Fruit fly (Drosophila melanogaster) whole organism, embryonic: ENCODE data around the gene HP1b.

Experiments
- ATbp ChIP-seq: fragments of 200-800 bp; sonication (Bioruptor generic); optimal IDR thresholded peaks from 2 replicates; lab custom pipeline; 2017; ENCODE audit warnings: missing biosample characterization, mild to moderate bottlenecking, missing genetic modification characterization, missing genetic modification reagents
- BtbVII ChIP-seq: fragments of 200-800 bp; sonication (Bioruptor generic); optimal IDR thresholded peaks from 3 replicates; lab custom pipeline; 2017; ENCODE audit warnings: missing biosample characterization, mild to moderate bottlenecking, missing genetic modification characterization
- C15 ChIP-seq: fragments of 200-800 bp; sonication (Bioruptor generic); IDR thresholded peaks from 3 replicates; pipeline ENCODE4 v1.3.6; 2022; ENCODE audit warnings: missing biosample characterization, missing genetic modification characterization
- CG10274 ChIP-seq: fragments of 200-800 bp; sonication (Bioruptor generic); optimal IDR thresholded peaks from 3 replicates; lab custom pipeline; 2017; ENCODE audit warnings: missing biosample characterization, mild to moderate bottlenecking, missing genetic modification characterization
- CG10959 ChIP-seq: fragments of 200-800 bp; sonication (Bioruptor generic); IDR thresholded peaks from 2 replicates; pipeline ENCODE4 v1.3.6; 2022; ENCODE audit warnings: missing biosample characterization, missing genetic modification characterization
- CG11723 ChIP-seq: fragments of 200-800 bp; sonication (Bioruptor generic); optimal IDR thresholded peaks from 2 replicates; lab custom pipeline; 2017; ENCODE audit warnings: missing biosample characterization, mild to moderate bottlenecking, missing genetic modification characterization
- CG12071 ChIP-seq: fragments of 200-800 bp; sonication (Bioruptor generic); optimal IDR thresholded peaks from 3 replicates; lab custom pipeline; 2018; ENCODE audit warnings: missing biosample characterization, mild to moderate bottlenecking, missing genetic modification characterization
- CG12104 ChIP-seq: fragments of 200-800 bp; sonication (Bioruptor generic); optimal IDR thresholded peaks from 3 replicates; lab custom pipeline; 2016; ENCODE audit warnings: missing biosample characterization, missing genetic modification characterization
- CG13296 ChIP-seq: fragments of 200-800 bp; sonication (Bioruptor generic); optimal IDR thresholded peaks from 3 replicates; lab custom pipeline; 2018; ENCODE audit warnings: missing biosample characterization, mild to moderate bottlenecking, missing genetic modification characterization
- CG14667 ChIP-seq: fragments of 200-800 bp; sonication (Bioruptor generic); IDR thresholded peaks from 2 replicates; pipeline ENCODE4 v1.3.6; 2022; ENCODE audit warnings: missing biosample characterization, missing genetic modification characterization
- CG15011 ChIP-seq: fragments of 200-800 bp; sonication (Bioruptor generic); optimal IDR thresholded peaks from 3 replicates; lab custom pipeline; 2018; ENCODE audit warnings: missing biosample characterization, mild to moderate bottlenecking, missing genetic modification characterization
- CG17568 ChIP-seq: fragments of 200-800 bp; sonication (Bioruptor generic); optimal IDR thresholded peaks from 2 replicates; lab custom pipeline; 2018; ENCODE audit warnings: missing biosample characterization, mild to moderate bottlenecking, missing genetic modification characterization, moderate library complexity
- CG18476 ChIP-seq: fragments of 200-800 bp; sonication (Bioruptor generic); optimal IDR thresholded peaks from 2 replicates; lab custom pipeline; 2016; ENCODE audit warnings: missing biosample characterization, mild to moderate bottlenecking, missing genetic modification characterization
- CG3407 ChIP-seq: fragments of 200-800 bp; sonication (Bioruptor generic); optimal IDR thresholded peaks from 2 replicates; lab custom pipeline; 2018; ENCODE audit warnings: missing biosample characterization, mild to moderate bottlenecking, missing genetic modification characterization
- CG34422 ChIP-seq: fragments of 200-800 bp; sonication (Bioruptor generic); IDR thresholded peaks from 3 replicates; pipeline ENCODE4 v1.3.6; 2022; ENCODE audit warnings: missing biosample characterization, missing genetic modification characterization
- CG4424 ChIP-seq: fragments of 200-800 bp; sonication (Bioruptor generic); optimal IDR thresholded peaks from 3 replicates; lab custom pipeline; 2016; ENCODE audit warnings: missing biosample characterization, missing genetic modification characterization
- CG6689 ChIP-seq: fragments of 200-800 bp; sonication (Bioruptor generic); IDR thresholded peaks from 2 replicates; pipeline ENCODE4 v1.3.6; 2022; ENCODE audit warnings: missing biosample characterization, missing genetic modification characterization
- CG6813 ChIP-seq: fragments of 200-800 bp; sonication (Bioruptor generic); optimal IDR thresholded peaks from 2 replicates; lab custom pipeline; 2017; ENCODE audit warnings: missing biosample characterization, missing genetic modification characterization, mild to moderate bottlenecking, moderate library complexity, missing genetic modification reagents
- CG9727 ChIP-seq: fragments of 200-800 bp; sonication (Bioruptor generic); optimal IDR thresholded peaks from 3 replicates; lab custom pipeline; 2017; ENCODE audit warnings: missing biosample characterization, mild to moderate bottlenecking, missing genetic modification characterization
- CkIIα-i1 ChIP-seq: fragments of 200-800 bp; sonication (Bioruptor generic); IDR thresholded peaks from 2 replicates; pipeline ENCODE4 v1.3.6; 2022; ENCODE audit warnings: missing biosample characterization, missing genetic modification characterization
- CrebB ChIP-seq: fragments of 200-800 bp; sonication (Bioruptor generic); optimal IDR thresholded peaks from 3 replicates; lab custom pipeline; 2018; ENCODE audit warnings: missing biosample characterization, mild to moderate bottlenecking, missing genetic modification characterization
- Doc2 ChIP-seq: fragments of 200-800 bp; sonication (Bioruptor generic); IDR thresholded peaks from 2 replicates; pipeline ENCODE4 v1.3.6; 2022; ENCODE audit warnings: missing biosample characterization, missing genetic modification characterization
- E2f2 ChIP-seq: fragments of 200-800 bp; sonication (Bioruptor generic); IDR thresholded peaks from 2 replicates; pipeline ENCODE4 v1.3.6; 2022; ENCODE audit warnings: missing biosample characterization, missing genetic modification characterization
- HmgZ ChIP-seq: fragments of 200-800 bp; sonication (Bioruptor generic); optimal IDR thresholded peaks from 2 replicates; lab custom pipeline; 2018; ENCODE audit warnings: missing biosample characterization, mild to moderate bottlenecking, missing genetic modification characterization
- NFAT ChIP-seq: fragments of 200-800 bp; sonication (Bioruptor generic); IDR thresholded peaks from 2 replicates; pipeline ENCODE4 v1.3.6; 2022; ENCODE audit warnings: missing biosample characterization, missing genetic modification characterization
- NK7.1 ChIP-seq: fragments of 200-800 bp; sonication (Bioruptor generic); optimal IDR thresholded peaks from 3 replicates; lab custom pipeline; 2016; ENCODE audit warnings: missing biosample characterization, missing genetic modification characterization
- Opbp ChIP-seq: fragments of 200-800 bp; sonication (Bioruptor generic); IDR thresholded peaks from 3 replicates; pipeline ENCODE4 v1.3.6; 2022; ENCODE audit warnings: missing biosample characterization, missing genetic modification characterization; ENCODE audit not compliant: partially characterized antibody
- Ssrp ChIP-seq: fragments of 200-800 bp; sonication (Bioruptor generic); optimal IDR thresholded peaks from 2 replicates; lab custom pipeline; 2018; ENCODE audit warnings: missing biosample characterization, mild to moderate bottlenecking, missing genetic modification characterization, moderate library complexity
- ase ChIP-seq: fragments of 200-800 bp; sonication (Bioruptor generic); IDR thresholded peaks from 3 replicates; pipeline ENCODE4 v1.3.6; 2022; ENCODE audit warnings: missing biosample characterization, missing genetic modification characterization
- bab2 ChIP-seq: fragments of 200-800 bp; sonication (Bioruptor generic); optimal IDR thresholded peaks from 2 replicates; lab custom pipeline; 2016; ENCODE audit warnings: missing biosample characterization, missing genetic modification characterization
- cas ChIP-seq: fragments of 200-800 bp; sonication (Bioruptor generic); IDR thresholded peaks from 2 replicates; pipeline ENCODE4 v1.3.6; 2022; ENCODE audit warnings: missing biosample characterization, missing genetic modification characterization
- chn ChIP-seq: fragments of 200-800 bp; sonication (Bioruptor generic); optimal IDR thresholded peaks from 2 replicates; lab custom pipeline; 2016; ENCODE audit warnings: missing biosample characterization, missing genetic modification characterization
- dan ChIP-seq: fragments of 200-800 bp; sonication (Bioruptor generic); IDR thresholded peaks from 2 replicates; pipeline ENCODE4 v1.3.6; 2022; ENCODE audit warnings: missing biosample characterization, missing genetic modification characterization
- dmrt11E ChIP-seq: fragments of 200-800 bp; sonication (Bioruptor generic); optimal IDR thresholded peaks from 3 replicates; lab custom pipeline; 2018; ENCODE audit warnings: missing biosample characterization, mild to moderate bottlenecking, missing genetic modification characterization, moderate library complexity
- ems ChIP-seq: fragments of 200-800 bp; sonication (Bioruptor generic); optimal IDR thresholded peaks from 3 replicates; lab custom pipeline; 2016; ENCODE audit warnings: missing biosample characterization, missing genetic modification characterization
- esg ChIP-seq: fragments of 200-800 bp; sonication (Bioruptor generic); conservative IDR thresholded peaks from 2 replicates; pipeline ENCODE4 v1.3.6; 2022; ENCODE audit warnings: missing biosample characterization, missing genetic modification characterization
- fd102C ChIP-seq: fragments of 200-800 bp; sonication (Bioruptor generic); optimal IDR thresholded peaks from 2 replicates; lab custom pipeline; 2018; ENCODE audit warnings: missing biosample characterization, mild to moderate bottlenecking, missing genetic modification characterization, moderate library complexity
- grau ChIP-seq: fragments of 200-800 bp; optimal IDR thresholded peaks from 3 replicates; lab custom pipeline; 2019; ENCODE audit warnings: missing biosample characterization, mild to moderate bottlenecking, missing genetic modification characterization, moderate library complexity
- kah ChIP-seq: fragments of 200-800 bp; sonication (Bioruptor generic); optimal IDR thresholded peaks from 2 replicates; lab custom pipeline; 2018; ENCODE audit warnings: missing biosample characterization, mild to moderate bottlenecking, missing genetic modification characterization
- kay ChIP-seq: fragments of 200-800 bp; sonication (Bioruptor generic); optimal IDR thresholded peaks from 2 replicates; lab custom pipeline; 2016; ENCODE audit warnings: missing biosample characterization, missing genetic modification characterization
- lov ChIP-seq, 2 experiments: fragments of 200-800 bp in 1 of 2; fragments of >200 bp in 1 of 2; sonication (Bioruptor generic) in 1 of 2; IDR thresholded peaks in 1 of 2; optimal IDR thresholded peaks in 1 of 2; 2 replicates in 1 of 2; 3 replicates in 1 of 2; pipeline versions ENCODE4 v1.3.6 to Lab custom; 2017 to 2022; ENCODE audit warnings: missing biosample characterization in 1 of 2, missing genetic modification characterization in 1 of 2
- nom ChIP-seq: fragments of 200-800 bp; sonication (Bioruptor generic); optimal IDR thresholded peaks from 2 replicates; lab custom pipeline; 2017; ENCODE audit warnings: missing biosample characterization, missing genetic modification characterization, mild to moderate bottlenecking, moderate library complexity, missing genetic modification reagents
- p53 ChIP-seq: fragments of 200-800 bp; sonication (Bioruptor generic); optimal IDR thresholded peaks from 2 replicates; lab custom pipeline; 2016; ENCODE audit warnings: missing biosample characterization, missing genetic modification characterization
- pfk ChIP-seq: fragments of 200-800 bp; sonication (Bioruptor generic); optimal IDR thresholded peaks from 2 replicates; lab custom pipeline; 2018; ENCODE audit warnings: missing biosample characterization, mild to moderate bottlenecking, missing genetic modification characterization, moderate library complexity
- pnt ChIP-seq: fragments of 200-800 bp; sonication (Bioruptor generic); optimal IDR thresholded peaks from 3 replicates; lab custom pipeline; 2016; ENCODE audit warnings: missing biosample characterization, missing genetic modification characterization
- schlank ChIP-seq: fragments of 200-800 bp; sonication (Bioruptor generic); optimal IDR thresholded peaks from 2 replicates; lab custom pipeline; 2018; ENCODE audit warnings: missing biosample characterization, mild to moderate bottlenecking, missing genetic modification characterization
- seq ChIP-seq: fragments of 200-800 bp; sonication (Bioruptor generic); IDR thresholded peaks from 2 replicates; pipeline ENCODE4 v1.3.6; 2022; ENCODE audit warnings: missing biosample characterization, missing genetic modification characterization
- tin ChIP-seq: fragments of 200-800 bp; sonication (Bioruptor generic); optimal IDR thresholded peaks from 3 replicates; lab custom pipeline; 2016; ENCODE audit warnings: missing biosample characterization, missing genetic modification characterization
- tna ChIP-seq: fragments of 200-800 bp; sonication (Bioruptor generic); IDR thresholded peaks from 2 replicates; pipeline ENCODE4 v1.3.6; 2022; ENCODE audit warnings: missing biosample characterization, missing genetic modification characterization; ENCODE audit not compliant: partially characterized antibody
- trem ChIP-seq: fragments of 200-800 bp; optimal IDR thresholded peaks from 3 replicates; lab custom pipeline; 2019; ENCODE audit warnings: missing biosample characterization, mild to moderate bottlenecking, missing genetic modification characterization, moderate library complexity

HP1b gene

DNA sequence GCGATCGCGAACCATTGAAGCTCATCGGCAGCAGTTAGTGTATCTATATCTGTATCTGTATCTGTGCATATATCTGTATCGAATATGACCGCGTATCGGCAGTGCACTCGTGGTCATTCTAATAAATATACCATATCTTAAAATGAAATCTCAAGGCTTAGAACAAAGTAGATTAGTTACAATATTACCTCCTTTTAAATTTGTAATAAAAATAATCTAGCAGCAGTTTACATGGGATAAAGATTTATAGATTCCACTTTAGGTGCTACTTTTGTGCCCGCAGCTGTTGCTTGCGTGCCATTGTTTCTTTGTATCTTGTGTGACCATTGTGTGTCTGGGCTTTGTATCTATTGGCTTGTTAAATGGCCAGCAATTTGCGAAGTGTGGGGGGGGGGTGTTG, 20.8 kb upstream of the HP1b start (continued):
- TF ChIP-seq CG34422 (GFP tag; lab: Robert Waterston, UW): peak; percentile 64; the same call in 1 of the 3 replicates
- TF ChIP-seq CG6689 (GFP tag; lab: Robert Waterston, UW): peak; percentile 83
- peak; percentile 14; the same call in 1 of the 2 replicates for TF ChIP-seq Doc2 (GFP tag; lab: Robert Waterston, UW)
- no peak for TF ChIP-seq pfk (GFP tag; lab: Kevin White, UChicago)
- TF ChIP-seq nom (GFP tag; lab: Kevin White, UChicago): peak; percentile 58
- TF ChIP-seq lov (optimal IDR thresholded peaks at IDR 0.05; lab: Kevin White, UChicago): no peak
- TF ChIP-seq lov (GFP tag; IDR thresholded peaks at IDR 0.05; lab: Robert Waterston, UW): 0 out of 3 replicates have a peak, but pooled peaks have one; percentile 49
- peak; percentile 80 for TF ChIP-seq CG13296
- peak; percentile 24 for TF ChIP-seq CG10274 (GFP tag; lab: Kevin White, UChicago)
- TF ChIP-seq CG18476 (GFP tag; lab: Kevin White, UChicago): peak; percentile 61
- peak; percentile 63; the same call in 1 of the 2 replicates for TF ChIP-seq E2f2 (GFP tag; lab: Robert Waterston, UW)
- no peak for TF ChIP-seq CG15011 (GFP tag; lab: Kevin White, UChicago)
- peak; percentile 75 for TF ChIP-seq CG12071 (GFP tag; lab: Kevin White, UChicago)
- peak; percentile 42 for TF ChIP-seq CG11723 (GFP tag; lab: Kevin White, UChicago)
- TF ChIP-seq bab2 (GFP tag; lab: Kevin White, UChicago): peak; percentile 27
- TF ChIP-seq kay: no peak
- peak; percentile 76 for TF ChIP-seq CrebB (tag; lab: Kevin White, UChicago)
- peak; percentile 50; the same call in 1 of the 2 replicates for TF ChIP-seq CG10959 (GFP tag; lab: Robert Waterston, UW)
- peak; percentile 48 for TF ChIP-seq trem (tag; lab: Kevin White, UChicago)
- 0 out of 2 replicates have a peak, but pooled peaks have one; percentile 49 for TF ChIP-seq NFAT (GFP tag; lab: Robert Waterston, UW)
- TF ChIP-seq schlank: peak; percentile 21
- peak; percentile 74 for TF ChIP-seq ATbp (GFP tag; lab: Kevin White, UChicago)
- peak; percentile 61 for TF ChIP-seq ems (GFP tag; lab: Kevin White, UChicago)
- TF ChIP-seq tin: peak; percentile 52
- peak; percentile 72; the same call in 2 of the 3 replicates for TF ChIP-seq ase (GFP tag; lab: Robert Waterston, UW)
- no peak for TF ChIP-seq fd102C (GFP tag; lab: Kevin White, UChicago)
- TF ChIP-seq grau: peak; percentile 82
- no peak for TF ChIP-seq CG17568
- peak; percentile 57 for TF ChIP-seq CG3407 (GFP tag; lab: Kevin White, UChicago)
- TF ChIP-seq Opbp (GFP tag; lab: Robert Waterston, UW): no peak
- no peak for TF ChIP-seq C15 (GFP tag; lab: Robert Waterston, UW)
- TF ChIP-seq p53: no peak
- no peak for TF ChIP-seq cas (GFP tag; lab: Robert Waterston, UW)
- peak; percentile 84 for TF ChIP-seq seq (GFP tag; lab: Robert Waterston, UW)
- TF ChIP-seq CG4424 (GFP tag; lab: Kevin White, UChicago): peak; percentile 64
- peak; percentile 35 for TF ChIP-seq chn (GFP tag; lab: Kevin White, UChicago)
- TF ChIP-seq pnt (GFP tag; lab: Kevin White, UChicago): peak; percentile 48
- 0 out of 2 replicates have a peak, but pooled peaks have one; percentile 20 for TF ChIP-seq CkIIα-i1
- no peak for TF ChIP-seq NK7.1 (GFP tag; lab: Kevin White, UChicago)
- peak; percentile 44 for TF ChIP-seq BtbVII (GFP tag; lab: Kevin White, UChicago)
- TF ChIP-seq dan (GFP tag; lab: Robert Waterston, UW): no peak
- peak; percentile 66 for TF ChIP-seq Ssrp (tag; lab: Kevin White, UChicago)
- peak; percentile 49 for TF ChIP-seq CG9727 (GFP tag; lab: Kevin White, UChicago)
- peak; percentile 61 for TF ChIP-seq CG6813 (GFP tag; lab: Kevin White, UChicago)
- TF ChIP-seq esg (GFP tag; lab: Robert Waterston, UW): peak; percentile 54
- peak; percentile 59 for TF ChIP-seq CG14667 (GFP tag; lab: Robert Waterston, UW)
- TF ChIP-seq tna (GFP tag; lab: Robert Waterston, UW): no peak
- peak; percentile 43 for TF ChIP-seq dmrt11E (tag; lab: Kevin White, UChicago)
- TF ChIP-seq CG12104 (GFP tag; lab: Kevin White, UChicago): peak; percentile 54
- TF ChIP-seq HmgZ (tag; lab: Kevin White, UChicago): peak; percentile 59
- peak; percentile 61 for TF ChIP-seq kah
